Fruit fly (Drosophila melanogaster) whole organism, wandering third instar larva: ENCODE results near the gene ArgRS.

Experiments used
- Abd-B ChIP-seq: fragments of >200 bp; optimal IDR thresholded peaks from 2 replicates; lab custom pipeline; 2017; ENCODE audit warnings: missing biosample characterization, missing genetic modification characterization
- CG32264 ChIP-seq: fragments of 200-800 bp; sonication (Bioruptor generic); optimal IDR thresholded peaks from 2 replicates; lab custom pipeline; 2016; ENCODE audit warnings: missing biosample characterization, missing genetic modification characterization
- CG9705 ChIP-seq: fragments of 200-800 bp; sonication (Bioruptor generic); optimal IDR thresholded peaks from 2 replicates; lab custom pipeline; 2018; ENCODE audit warnings: missing biosample characterization, mild to moderate bottlenecking, missing genetic modification characterization
- CrebA ChIP-seq: fragments of 200-800 bp; sonication (Bioruptor generic); optimal IDR thresholded peaks from 2 replicates; lab custom pipeline; 2016; ENCODE audit warnings: missing biosample characterization, mild to moderate bottlenecking, missing genetic modification characterization, borderline replicate concordance
- Dfd ChIP-seq: fragments of >200 bp; optimal IDR thresholded peaks from 2 replicates; lab custom pipeline; 2017; ENCODE audit warnings: missing biosample characterization, missing genetic modification characterization
- Dif ChIP-seq: fragments of 200-275, 200-300 bp; sonication (Bioruptor generic); optimal IDR thresholded peaks from 2 replicates; lab custom pipeline; 2018; ENCODE audit warnings: missing biosample characterization, missing genetic modification characterization; ENCODE audit not compliant: partially characterized antibody
- GATAd ChIP-seq: sonication (Bioruptor generic); optimal IDR thresholded peaks from 2 replicates; lab custom pipeline; 2016; ENCODE audit warnings: missing biosample characterization, missing genetic modification characterization
- HLH106 ChIP-seq: fragments of 200-800 bp; optimal IDR thresholded peaks from 3 replicates; lab custom pipeline; 2019; ENCODE audit warnings: missing biosample characterization, mild to moderate bottlenecking, missing genetic modification characterization, moderate library complexity
- Hnf4 ChIP-seq: fragments of 200-800 bp; sonication (Bioruptor generic); optimal IDR thresholded peaks from 2 replicates; lab custom pipeline; 2016; ENCODE audit warnings: missing biosample characterization, mild to moderate bottlenecking, missing genetic modification characterization
- Hr78 ChIP-seq: fragments of >200 bp; optimal IDR thresholded peaks from 2 replicates; lab custom pipeline; 2017; ENCODE audit warnings: missing biosample characterization, missing genetic modification characterization
- Hr83 ChIP-seq: fragments of 200-300 bp; sonication (Bioruptor generic); optimal IDR thresholded peaks from 2 replicates; lab custom pipeline; 2016; ENCODE audit warnings: missing biosample characterization, mild to moderate bottlenecking, missing genetic modification characterization, moderate library complexity; ENCODE audit not compliant: poor library complexity, severe bottlenecking
- Jra ChIP-seq: sonication (Bioruptor generic); optimal IDR thresholded peaks from 2 replicates; lab custom pipeline; 2016; ENCODE audit warnings: missing biosample characterization, missing genetic modification characterization
- Mio ChIP-seq: sonication (Bioruptor generic); optimal IDR thresholded peaks from 2 replicates; lab custom pipeline; 2016; ENCODE audit warnings: missing biosample characterization, missing genetic modification characterization
- Myc ChIP-seq: fragments of >200 bp; optimal IDR thresholded peaks from 2 replicates; lab custom pipeline; 2017
- N ChIP-seq: fragments of >200 bp; optimal IDR thresholded peaks from 2 replicates; lab custom pipeline; 2018; ENCODE audit warnings: missing biosample characterization, missing external identifiers, missing genetic modification characterization
- OdsH ChIP-seq: fragments of 200-800 bp; sonication (Bioruptor generic); optimal IDR thresholded peaks from 2 replicates; lab custom pipeline; 2016; ENCODE audit warnings: missing biosample characterization, mild to moderate bottlenecking, missing genetic modification characterization
- Rel ChIP-seq, 2 experiments: fragments of 200-800 bp; sonication (Bioruptor generic) in 1 of 2; optimal IDR thresholded peaks; 2 replicates in 1 of 2; 3 replicates in 1 of 2; lab custom pipeline; 2016 to 2019; ENCODE audit warnings: mild to moderate bottlenecking in 2 of 2, missing biosample characterization in 2 of 2, missing genetic modification characterization in 2 of 2, moderate library complexity in 1 of 2
- Sp1 ChIP-seq: fragments of 200-800 bp; sonication (Bioruptor generic); optimal IDR thresholded peaks from 3 replicates; lab custom pipeline; 2019; ENCODE audit warnings: missing biosample characterization, mild to moderate bottlenecking, missing genetic modification characterization, moderate library complexity
- Vsx2 ChIP-seq: fragments of 200-300, 225-300 bp; sonication (Bioruptor generic); optimal IDR thresholded peaks from 2 replicates; lab custom pipeline; 2018; ENCODE audit warnings: missing biosample characterization, missing genetic modification characterization; ENCODE audit not compliant: partially characterized antibody
- br ChIP-seq: fragments of 200-800 bp; sonication (Bioruptor generic); optimal IDR thresholded peaks from 2 replicates; lab custom pipeline; 2016; ENCODE audit warnings: missing biosample characterization, missing genetic modification characterization
- brk ChIP-seq: fragments of 200-800 bp; sonication (Bioruptor generic); optimal IDR thresholded peaks from 2 replicates; lab custom pipeline; 2016; ENCODE audit warnings: missing biosample characterization, mild to moderate bottlenecking, missing genetic modification characterization
- dl ChIP-seq, 2 experiments: fragments of 175-275, 200-275 bp in 1 of 2; fragments of 200-275 bp in 1 of 2; sonication (Bioruptor generic); optimal IDR thresholded peaks; lab custom pipeline; 2018; ENCODE audit warnings: mild to moderate bottlenecking in 2 of 2, missing biosample characterization in 2 of 2, missing genetic modification characterization in 2 of 2, moderate library complexity in 2 of 2; ENCODE audit not compliant: partially characterized antibody in 2 of 2, insufficient read depth in 1 of 2
- dmrt93B ChIP-seq: fragments of 200-800 bp; sonication (Bioruptor generic); optimal IDR thresholded peaks from 2 replicates; lab custom pipeline; 2018; ENCODE audit warnings: missing biosample characterization, mild to moderate bottlenecking, missing genetic modification characterization
- dsf ChIP-seq: sonication (Bioruptor generic); optimal IDR thresholded peaks from 2 replicates; lab custom pipeline; 2016; ENCODE audit warnings: missing biosample characterization, missing genetic modification characterization, borderline replicate concordance
- ey ChIP-seq: fragments of 200-800 bp; sonication (Bioruptor generic); optimal IDR thresholded peaks from 2 replicates; lab custom pipeline; 2016; ENCODE audit warnings: missing biosample characterization, missing genetic modification characterization
- foxo ChIP-seq, 2 experiments: fragments of 200-800 bp; sonication (Bioruptor generic); optimal IDR thresholded peaks; 2 replicates in 1 of 2; 3 replicates in 1 of 2; lab custom pipeline; 2016 to 2017; ENCODE audit warnings: missing biosample characterization in 2 of 2, missing genetic modification characterization in 2 of 2
- fru ChIP-seq: fragments of 200-800 bp; sonication (Bioruptor generic); optimal IDR thresholded peaks from 3 replicates; lab custom pipeline; 2016; ENCODE audit warnings: missing biosample characterization, mild to moderate bottlenecking, missing genetic modification characterization
- h ChIP-seq: fragments of 200-800 bp; sonication (Bioruptor generic); optimal IDR thresholded peaks from 3 replicates; lab custom pipeline; 2016; ENCODE audit warnings: missing biosample characterization, mild to moderate bottlenecking, missing genetic modification characterization
- jim ChIP-seq: fragments of 175-275, 200-325 bp; sonication (Bioruptor generic); optimal IDR thresholded peaks from 2 replicates; lab custom pipeline; 2016; ENCODE audit warnings: missing biosample characterization, mild to moderate bottlenecking, missing genetic modification characterization
- lola ChIP-seq: fragments of >200 bp; optimal IDR thresholded peaks from 2 replicates; lab custom pipeline; 2017; ENCODE audit warnings: missing biosample characterization, missing genetic modification characterization
- pan ChIP-seq: fragments of >200 bp; optimal IDR thresholded peaks from 2 replicates; lab custom pipeline; 2017
- psq ChIP-seq: fragments of 200-800 bp; sonication (Bioruptor generic); optimal IDR thresholded peaks from 3 replicates; lab custom pipeline; 2017; ENCODE audit warnings: missing biosample characterization, mild to moderate bottlenecking, missing genetic modification characterization, moderate library complexity
- rgr ChIP-seq: fragments of 200-800 bp; sonication (Bioruptor generic); optimal IDR thresholded peaks from 3 replicates; lab custom pipeline; 2016; ENCODE audit warnings: missing biosample characterization, mild to moderate bottlenecking, missing genetic modification characterization
- sage ChIP-seq: fragments of 200-800 bp; sonication (Bioruptor generic); optimal IDR thresholded peaks from 2 replicates; lab custom pipeline; 2016; ENCODE audit warnings: missing biosample characterization, mild to moderate bottlenecking, missing genetic modification characterization
- sv ChIP-seq: fragments of 200-800 bp; sonication (Bioruptor generic); optimal IDR thresholded peaks from 3 replicates; lab custom pipeline; 2016; ENCODE audit warnings: missing biosample characterization, missing genetic modification characterization
- tai ChIP-seq: sonication (Bioruptor generic); optimal IDR thresholded peaks from 2 replicates; lab custom pipeline; 2016; ENCODE audit warnings: missing biosample characterization, missing genetic modification characterization
- usp ChIP-seq: fragments of >200 bp; optimal IDR thresholded peaks from 2 replicates; lab custom pipeline; 2017; ENCODE audit warnings: missing biosample characterization, missing genetic modification characterization
- woc ChIP-seq: sonication (Bioruptor generic); optimal IDR thresholded peaks from 2 replicates; lab custom pipeline; 2016; ENCODE audit warnings: missing biosample characterization, mild to moderate bottlenecking, missing genetic modification characterization

Gene ArgRS

dm6 chrX:15811666-15812614, 32.0 kb downstream of the ArgRS start:
- TF ChIP-seq Mio (GFP tag; lab: Kevin White, UChicago) (no peak), ey (GFP tag; lab: Kevin White, UChicago) (peak; percentile 16), CG32264 (GFP tag; lab: Kevin White, UChicago) (peak; percentile 22), Jra (GFP tag; lab: Kevin White, UChicago) (peak; percentile 50), Hr78 (GFP tag; lab: Kevin White, UChicago) (peak; percentile 5), foxo (GFP tag; optimal IDR thresholded peaks at IDR 0.05; lab: Kevin White, UChicago) (peak; percentile 15 to 53), lola (no peak), sv (GFP tag; lab: Kevin White, UChicago) (no peak), HLH106 (tag; lab: Kevin White, UChicago) (no peak), psq (GFP tag; lab: Kevin White, UChicago) (peak; percentile 65), N (peak; percentile 91), Hr83 (peak; percentile 69), Vsx2 (GFP tag; lab: Kevin White, UChicago) (peak; percentile 93), usp (GFP tag; lab: Kevin White, UChicago) (no peak), OdsH (GFP tag; lab: Kevin White, UChicago) (peak; percentile 17), Rel (GFP tag; optimal IDR thresholded peaks at IDR 0.05; lab: Kevin White, UChicago) (peak; percentile 17), Rel (tag; optimal IDR thresholded peaks at IDR 0.05; lab: Kevin White, UChicago) (peak; percentile 28), woc (GFP tag; lab: Kevin White, UChicago) (peak; percentile 40), Hnf4 (peak; percentile 2), jim (GFP tag; lab: Kevin White, UChicago) (peak; percentile 26), GATAd (GFP tag; lab: Kevin White, UChicago) (no peak), Sp1 (GFP tag; lab: Kevin White, UChicago) (peak; percentile 15), fru (GFP tag; lab: Kevin White, UChicago) (peak; percentile 13), h (GFP tag; lab: Kevin White, UChicago) (peak; percentile 46), Dfd (GFP tag; lab: Kevin White, UChicago) (no peak), Abd-B (GFP tag; lab: Kevin White, UChicago) (peak; percentile 41), Myc (lab: Kevin White, UChicago) (no peak), brk (GFP tag; lab: Kevin White, UChicago) (peak; percentile 66), Dif (GFP tag; lab: Kevin White, UChicago) (peak; percentile 99), dl (GFP tag; optimal IDR thresholded peaks at IDR 0.05; lab: Kevin White, UChicago; ENCODE audit: insufficient read depth in 1 of 2, partially characterized antibody in 2 of 2) (peak; percentile 98 to 99), dsf (peak; percentile 40), CrebA (GFP tag; lab: Kevin White, UChicago) (peak; percentile 70), pan (lab: Kevin White, UChicago) (no peak), sage (GFP tag; lab: Kevin White, UChicago) (peak; percentile 44), tai (GFP tag; lab: Kevin White, UChicago) (no peak), rgr (GFP tag; lab: Kevin White, UChicago) (peak; percentile 23), dmrt93B (GFP tag; lab: Kevin White, UChicago) (no peak), CG9705 (no peak), br (peak; percentile 47)

- no peak for TF ChIP-seq woc (GFP tag; lab: Kevin White, UChicago)
- no peak for TF ChIP-seq usp (GFP tag; lab: Kevin White, UChicago)
Measured at dm6 chrX:15809255-15809654, 34.7 kb downstream of the ArgRS start, which contains the start of gene CG8509. CG8509 (plus strand) TSS chrX:15809555.
